Worm (Caenorhabditis elegans) whole organism, L2 larva: ENCODE data around the gene clec-167.

Source experiments
- F13H6.1 ChIP-seq: sonication (generic microtip); optimal IDR thresholded peaks from 2 replicates; lab custom pipeline; 2016; ENCODE audit warnings: missing genetic modification characterization, missing compliant biosample characterization
- R02D3.7 ChIP-seq: fragments of 150-350 bp; optimal IDR thresholded peaks from 2 replicates; lab custom pipeline; 2014; ENCODE audit warnings: missing biosample characterization, missing genetic modification characterization
- aly-2 ChIP-seq: fragments of 150-350 bp; optimal IDR thresholded peaks from 2 replicates; lab custom pipeline; 2014; ENCODE audit warnings: missing biosample characterization, missing genetic modification characterization
- ama-1 ChIP-seq: fragments of 150-350 bp; optimal IDR thresholded peaks from 2 replicates; lab custom pipeline; 2018; ENCODE audit warnings: inconsistent platforms
- blmp-1 ChIP-seq: sonication (generic microtip); optimal IDR thresholded peaks from 2 replicates; lab custom pipeline; 2017; ENCODE audit warnings: missing genetic modification characterization, mild to moderate bottlenecking, missing compliant biosample characterization, antibody characterized with exemption, moderate library complexity; ENCODE audit not compliant: insufficient read depth
- dmd-4 ChIP-seq: sonication (generic microtip); optimal IDR thresholded peaks from 2 replicates; lab custom pipeline; 2017; ENCODE audit warnings: missing biosample characterization, missing genetic modification characterization
- elt-1 ChIP-seq: fragments of 150-350 bp; optimal IDR thresholded peaks from 2 replicates; lab custom pipeline; 2014; ENCODE audit warnings: missing biosample characterization, missing genetic modification characterization
- fos-1 ChIP-seq: fragments of 150-350 bp; optimal IDR thresholded peaks from 2 replicates; lab custom pipeline; 2014; ENCODE audit warnings: missing biosample characterization, missing genetic modification characterization
- lin-13 ChIP-seq: fragments of 150-350 bp; optimal IDR thresholded peaks from 2 replicates; lab custom pipeline; 2014; ENCODE audit warnings: missing biosample characterization, missing genetic modification reagents, missing genetic modification characterization
- mdl-1 ChIP-seq, 2 experiments: fragments of 150-350 bp in 1 of 2; sonication (generic microtip) in 1 of 2; optimal IDR thresholded peaks; 2 replicates each; lab custom pipeline; 2017; ENCODE audit warnings: missing biosample characterization in 2 of 2, missing genetic modification characterization in 2 of 2
- snpc-4 ChIP-seq: fragments of 150-350 bp; optimal IDR thresholded peaks from 2 replicates; lab custom pipeline; 2014; ENCODE audit warnings: missing biosample characterization, missing genetic modification characterization
- unc-62 ChIP-seq: fragments of 150-350 bp; optimal IDR thresholded peaks from 2 replicates; lab custom pipeline; 2014; ENCODE audit warnings: missing biosample characterization, missing genetic modification reagents, missing genetic modification characterization

DNA sequence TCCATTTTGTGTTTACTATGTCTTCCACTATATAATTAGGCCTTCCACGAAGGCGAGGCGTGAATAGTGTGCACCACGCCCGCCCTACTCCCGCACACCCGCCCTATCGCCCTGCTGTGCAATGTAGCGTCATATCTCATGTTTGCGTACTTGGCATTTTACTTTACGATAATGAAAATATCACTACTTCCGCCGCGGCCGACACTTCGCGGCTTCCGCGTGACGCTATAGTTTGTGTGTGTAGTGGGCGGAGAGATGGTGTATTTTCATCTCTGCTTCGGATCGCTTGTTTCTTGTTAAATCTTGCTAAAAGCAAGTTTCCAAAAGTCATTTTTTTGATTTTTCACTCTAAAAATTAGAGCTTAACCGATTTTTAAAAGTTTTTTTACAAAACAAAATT is 4.9 kb upstream of the clec-167 start:
- TF ChIP-seq mdl-1 (tag; optimal IDR thresholded peaks at IDR 0.05; lab: Kevin White, UChicago), result no peak
- TF ChIP-seq lin-13 (GFP tag; lab: Kevin White, UChicago), result no peak
- no peak for TF ChIP-seq R02D3.7 (tag; lab: Kevin White, UChicago)
- no peak for TF ChIP-seq F13H6.1 (tag; lab: Kevin White, UChicago)
- TF ChIP-seq aly-2, result no peak
- no peak for TF ChIP-seq elt-1 (tag; lab: Kevin White, UChicago)
- TF ChIP-seq fos-1, result no peak
- TF ChIP-seq ama-1 (lab: Kevin White, UChicago), result no peak
- TF ChIP-seq dmd-4 (tag; lab: Kevin White, UChicago), result no peak
- TF ChIP-seq blmp-1, result no peak
- TF ChIP-seq unc-62 (GFP tag; lab: Kevin White, UChicago), result no peak
- peak; percentile 42 for TF ChIP-seq snpc-4
